Worm (Caenorhabditis elegans) whole organism, young adult: ENCODE measurements around the gene T02G5.7.
A peak's percentile ranks its signal among the peaks of the same experiment; 100 is the strongest.

Source experiments
- B0336.3 ChIP-seq: fragments of 200-800 bp; sonication (Bioruptor generic); IDR thresholded peaks from 2 replicates; pipeline ENCODE4 v1.3.6; 2022; ENCODE audit warnings: missing genetic modification characterization, missing compliant biosample characterization
- C06A6.2 ChIP-seq: fragments of 200-800 bp; sonication (Bioruptor generic); conservative IDR thresholded peaks from 2 replicates; pipeline ENCODE4 v1.3.6; 2022; ENCODE audit warnings: missing genetic modification characterization, missing compliant biosample characterization
- D2030.7 ChIP-seq: fragments of 200-800 bp; sonication (Bioruptor generic); IDR thresholded peaks from 2 replicates; pipeline ENCODE4 v1.3.6; 2022; ENCODE audit warnings: missing genetic modification reagents, missing genetic modification characterization, missing compliant biosample characterization
- F10E7.11 ChIP-seq: sonication (generic microtip); optimal IDR thresholded peaks from 2 replicates; lab custom pipeline; 2017; ENCODE audit warnings: mild to moderate bottlenecking, missing genetic modification characterization, moderate library complexity, missing compliant biosample characterization
- F23B12.7 ChIP-seq: sonication (generic microtip); optimal IDR thresholded peaks from 2 replicates; lab custom pipeline; 2017; ENCODE audit warnings: missing genetic modification characterization, mild to moderate bottlenecking, missing compliant biosample characterization, antibody characterized with exemption, moderate library complexity; ENCODE audit not compliant: insufficient read depth
- F33H1.4 ChIP-seq: fragments of 200-800 bp; sonication (Bioruptor generic); IDR thresholded peaks from 2 replicates; pipeline ENCODE4 v1.3.6; 2022; ENCODE audit warnings: missing genetic modification reagents, missing genetic modification characterization, missing compliant biosample characterization
- T07F8.4 ChIP-seq: sonication (generic microtip); optimal IDR thresholded peaks from 2 replicates; lab custom pipeline; 2016; ENCODE audit warnings: mild to moderate bottlenecking, missing genetic modification characterization, moderate library complexity, missing compliant biosample characterization
- ZK185.1 ChIP-seq: sonication (generic microtip); optimal IDR thresholded peaks from 2 replicates; lab custom pipeline; 2016; ENCODE audit warnings: mild to moderate bottlenecking, missing genetic modification characterization, missing compliant biosample characterization; ENCODE audit not compliant: poor library complexity, severe bottlenecking
- aptf-2 ChIP-seq: fragments of 200-800 bp; sonication (Bioruptor generic); conservative IDR thresholded peaks from 2 replicates; pipeline ENCODE4 v1.3.6; 2022; ENCODE audit warnings: missing genetic modification reagents, missing genetic modification characterization, missing compliant biosample characterization
- attf-3 ChIP-seq: fragments of 200-800 bp; sonication (Bioruptor generic); conservative IDR thresholded peaks from 2 replicates; pipeline ENCODE4 v1.3.6; 2022; ENCODE audit warnings: missing genetic modification reagents, missing genetic modification characterization, missing compliant biosample characterization
- attf-5 ChIP-seq: fragments of 200-800 bp; sonication (Bioruptor generic); optimal IDR thresholded peaks from 2 replicates; lab custom pipeline; 2018; ENCODE audit warnings: mild to moderate bottlenecking, missing genetic modification characterization, missing compliant biosample characterization
- cebp-1 ChIP-seq, 2 experiments: fragments of 200-800 bp in 1 of 2; sonication (Bioruptor generic) in 1 of 2; sonication (generic microtip) in 1 of 2; IDR thresholded peaks in 1 of 2; optimal IDR thresholded peaks in 1 of 2; 2 replicates each; pipeline versions ENCODE4 v1.3.6 to Lab custom; 2017 to 2022; ENCODE audit warnings: missing compliant biosample characterization in 2 of 2, missing genetic modification characterization in 2 of 2, mild to moderate bottlenecking in 1 of 2, missing genetic modification reagents in 1 of 2, moderate library complexity in 1 of 2
- cebp-2 ChIP-seq: fragments of 200-800 bp; sonication (Bioruptor generic); IDR thresholded peaks from 2 replicates; pipeline ENCODE4 v1.3.6; 2022; ENCODE audit warnings: missing genetic modification characterization, missing compliant biosample characterization
- ceh-27 ChIP-seq: fragments of 200-800 bp; sonication (Bioruptor generic); optimal IDR thresholded peaks from 2 replicates; lab custom pipeline; 2018; ENCODE audit warnings: mild to moderate bottlenecking, missing genetic modification characterization, moderate library complexity, missing compliant biosample characterization
- dox-1 ChIP-seq: fragments of 200-800 bp; sonication (Bioruptor generic); IDR thresholded peaks from 2 replicates; pipeline ENCODE4 v1.3.6; 2022; ENCODE audit warnings: missing genetic modification reagents, missing genetic modification characterization, missing compliant biosample characterization
- dpff-1 ChIP-seq: sonication (generic microtip); optimal IDR thresholded peaks from 2 replicates; lab custom pipeline; 2017; ENCODE audit warnings: mild to moderate bottlenecking, missing genetic modification characterization, missing compliant biosample characterization
- efl-1 ChIP-seq: fragments of 150-350 bp; optimal IDR thresholded peaks from 2 replicates; lab custom pipeline; 2014; ENCODE audit warnings: missing biosample characterization, missing genetic modification reagents, missing genetic modification characterization
- egl-44 ChIP-seq: fragments of 200-800 bp; sonication (Bioruptor generic); IDR thresholded peaks from 2 replicates; pipeline ENCODE4 v1.3.6; 2022; ENCODE audit warnings: missing genetic modification reagents, missing genetic modification characterization, missing compliant biosample characterization
- egrh-3 ChIP-seq: fragments of 200-800 bp; sonication (Bioruptor generic); IDR thresholded peaks from 2 replicates; pipeline ENCODE4 v1.3.6; 2022; ENCODE audit warnings: missing genetic modification reagents, missing genetic modification characterization, missing compliant biosample characterization
- hlh-26 ChIP-seq: fragments of 200-800 bp; sonication (Bioruptor generic); conservative IDR thresholded peaks from 2 replicates; pipeline ENCODE4 v1.3.6; 2022; ENCODE audit warnings: missing genetic modification reagents, missing genetic modification characterization, missing compliant biosample characterization
- hrde-1 ChIP-seq: sonication (generic microtip); optimal IDR thresholded peaks from 2 replicates; lab custom pipeline; 2016; ENCODE audit warnings: missing genetic modification characterization, mild to moderate bottlenecking, missing compliant biosample characterization, moderate library complexity, missing genotype, missing genetic modification reagents, borderline replicate concordance
- let-526 ChIP-seq: fragments of 200-800 bp; sonication (Bioruptor generic); IDR thresholded peaks from 2 replicates; pipeline ENCODE4 v1.3.6; 2022; ENCODE audit warnings: missing genetic modification reagents, missing genetic modification characterization, missing compliant biosample characterization
- lin-26 ChIP-seq: fragments of 200-800 bp; sonication (Bioruptor generic); IDR thresholded peaks from 2 replicates; pipeline ENCODE4 v1.3.6; 2022; ENCODE audit warnings: missing genetic modification reagents, missing genetic modification characterization, missing compliant biosample characterization
- lin-35 ChIP-seq, 3 experiments: fragments of 150-350 bp in 2 of 3; sonication (generic microtip) in 1 of 3; optimal IDR thresholded peaks; 2 replicates each; lab custom pipeline; 2014 to 2018; ENCODE audit warnings: missing biosample characterization in 3 of 3, missing genetic modification characterization in 3 of 3, missing genetic modification reagents in 3 of 3
- lin-40 ChIP-seq: sonication (generic microtip); optimal IDR thresholded peaks from 2 replicates; lab custom pipeline; 2016; ENCODE audit warnings: missing genetic modification characterization, mild to moderate bottlenecking, missing compliant biosample characterization, missing genotype, missing genetic modification reagents
- lin-54 ChIP-seq: fragments of 200-800 bp; sonication (Bioruptor generic); optimal IDR thresholded peaks from 2 replicates; lab custom pipeline; 2018; ENCODE audit warnings: mild to moderate bottlenecking, missing genetic modification characterization, missing compliant biosample characterization
- lsl-1 ChIP-seq: fragments of 200-800 bp; sonication (Bioruptor generic); optimal IDR thresholded peaks from 2 replicates; lab custom pipeline; 2018; ENCODE audit warnings: mild to moderate bottlenecking, missing genetic modification characterization, moderate library complexity, missing compliant biosample characterization
- madf-6 ChIP-seq: fragments of 200-800 bp; sonication (Bioruptor generic); IDR thresholded peaks from 2 replicates; pipeline ENCODE4 v1.3.6; 2022; ENCODE audit warnings: missing genetic modification reagents, missing genetic modification characterization, missing compliant biosample characterization
- mcd-1 ChIP-seq: fragments of 200-800 bp; sonication (Bioruptor generic); IDR thresholded peaks from 2 replicates; pipeline ENCODE4 v1.3.6; 2022; ENCODE audit warnings: missing genetic modification reagents, missing genetic modification characterization, missing compliant biosample characterization
- nhr-120 ChIP-seq: fragments of 200-800 bp; sonication (Bioruptor generic); IDR thresholded peaks from 2 replicates; pipeline ENCODE4 v1.3.6; 2022; ENCODE audit warnings: missing genetic modification characterization, missing compliant biosample characterization
- nhr-80 ChIP-seq: sonication (generic microtip); optimal IDR thresholded peaks from 2 replicates; lab custom pipeline; 2016; ENCODE audit warnings: missing genetic modification characterization, missing compliant biosample characterization
- pbrm-1 ChIP-seq: fragments of 200-800 bp; sonication (Bioruptor generic); IDR thresholded peaks from 2 replicates; pipeline ENCODE4 v1.3.6; 2022; ENCODE audit warnings: missing genetic modification reagents, missing genetic modification characterization, missing compliant biosample characterization
- pha-4 ChIP-seq: fragments of 150-350 bp; sonication (generic microtip); optimal IDR thresholded peaks from 2 replicates; lab custom pipeline; 2014; ENCODE audit warnings: missing biosample characterization, missing genetic modification reagents, missing genetic modification characterization
- rcor-1 ChIP-seq: fragments of 200-800 bp; sonication (Bioruptor generic); IDR thresholded peaks from 2 replicates; pipeline ENCODE4 v1.3.6; 2022; ENCODE audit warnings: missing genetic modification reagents, missing genetic modification characterization, missing compliant biosample characterization
- snpc-1.3 ChIP-seq: sonication (generic microtip); optimal IDR thresholded peaks from 2 replicates; lab custom pipeline; 2017; ENCODE audit warnings: missing genetic modification characterization, mild to moderate bottlenecking, missing compliant biosample characterization, antibody characterized with exemption, moderate library complexity, missing genotype, missing genetic modification reagents; ENCODE audit not compliant: insufficient read depth
- snpc-4 ChIP-seq, 5 experiments: fragments of 150-350 bp in 1 of 5; sonication (generic microtip) in 4 of 5; optimal IDR thresholded peaks; 2 replicates each; lab custom pipeline; 2014 to 2018; ENCODE audit warnings: missing genetic modification characterization in 5 of 5, missing biosample characterization in 3 of 5, antibody characterized with exemption in 2 of 5, mild to moderate bottlenecking in 2 of 5, missing compliant biosample characterization in 2 of 5, missing genotype in 2 of 5, moderate library complexity in 2 of 5, missing genetic modification reagents in 1 of 5
- sptf-2 ChIP-seq: fragments of 200-800 bp; sonication (Bioruptor generic); optimal IDR thresholded peaks from 2 replicates; lab custom pipeline; 2018; ENCODE audit warnings: mild to moderate bottlenecking, missing genetic modification characterization, missing compliant biosample characterization
- tbp1 ChIP-seq: fragments of 200-800 bp; sonication (Bioruptor generic); optimal IDR thresholded peaks from 2 replicates; lab custom pipeline; 2018; ENCODE audit warnings: mild to moderate bottlenecking, missing genetic modification characterization, missing compliant biosample characterization
- tbx-9 ChIP-seq: sonication (generic microtip); optimal IDR thresholded peaks from 2 replicates; lab custom pipeline; 2016; ENCODE audit warnings: borderline replicate concordance, missing genetic modification characterization, inconsistent platforms, missing compliant biosample characterization
- ztf-18 ChIP-seq: sonication (generic microtip); optimal IDR thresholded peaks from 2 replicates; lab custom pipeline; 2016; ENCODE audit warnings: missing genotype, mild to moderate bottlenecking, missing genetic modification characterization, missing compliant biosample characterization
- ztf-25 ChIP-seq: fragments of 200-800 bp; sonication (Bioruptor generic); IDR thresholded peaks from 2 replicates; pipeline ENCODE4 v1.3.6; 2022; ENCODE audit warnings: missing genetic modification reagents, missing genetic modification characterization, missing compliant biosample characterization

The T02G5.7 gene

ce11 chrII:7102288-7102687 lies 26.9 kb downstream of the T02G5.7 start:
- peak; percentile 30 for TF ChIP-seq nhr-80 (tag; lab: Kevin White, UChicago)
- TF ChIP-seq T07F8.4, result no peak

- TF ChIP-seq tbx-9 (no peak), C06A6.2 (no peak), snpc-4 (GFP tag; optimal IDR thresholded peaks at IDR 0.05; lab: Kevin White, UChicago) (no peak), snpc-4 (tag; optimal IDR thresholded peaks at IDR 0.05; lab: Kevin White, UChicago) (no peak), cebp-2 (GFP tag; lab: Robert Waterston, UW) (no peak), nhr-120 (GFP tag; lab: Robert Waterston, UW) (no peak), hlh-26 (no peak), D2030.7 (no peak)
- TF ChIP-seq, all 124 proteins: peak for 0
Observed at ce11 chrII:7103111-7103510, 27.7 kb downstream of the T02G5.7 start.

- TF ChIP-seq dpff-1 (tag; lab: Kevin White, UChicago) (no peak), lin-35 (GFP tag; optimal IDR thresholded peaks at IDR 0.05; lab: Kevin White, UChicago) (peak in 1 of 3 experiments; percentile 51), lin-54 (GFP tag; lab: Kevin White, UChicago) (peak; percentile 31), B0336.3 (GFP tag; lab: Robert Waterston, UW) (no peak), ZK185.1 (tag; lab: Kevin White, UChicago) (peak; percentile 37), cebp-1 (GFP tag; IDR thresholded peaks at IDR 0.05; lab: Robert Waterston, UW) (no peak), cebp-1 (tag; optimal IDR thresholded peaks at IDR 0.05; lab: Kevin White, UChicago) (peak; percentile 43), lin-40 (tag; lab: Kevin White, UChicago) (peak; percentile 25), pbrm-1 (GFP tag; lab: Robert Waterston, UW) (0 out of 2 replicates have a peak, but pooled peaks have one; percentile 17), F33H1.4 (GFP tag; lab: Robert Waterston, UW) (peak; percentile 57), ztf-18 (tag; lab: Kevin White, UChicago) (peak; percentile 43), F10E7.11 (tag; lab: Kevin White, UChicago) (no peak), egl-44 (no peak), rcor-1 (no peak), snpc-4 (GFP tag; optimal IDR thresholded peaks at IDR 0.05; lab: Kevin White, UChicago) (no peak), snpc-4 (tag; optimal IDR thresholded peaks at IDR 0.05; lab: Kevin White, UChicago) (peak in 3 of 4 experiments; percentile 33 to 65 (median 33)), dox-1 (GFP tag; lab: Robert Waterston, UW) (0 out of 2 replicates have a peak, but pooled peaks have one; percentile 16), attf-3 (GFP tag; lab: Robert Waterston, UW) (peak; percentile 99), sptf-2 (GFP tag; lab: Kevin White, UChicago) (no peak), ztf-25 (GFP tag; lab: Robert Waterston, UW) (no peak), pha-4 (tag; lab: Kevin White, UChicago) (peak; percentile 76), efl-1 (GFP tag; lab: Kevin White, UChicago) (peak; percentile 18), hrde-1 (tag; lab: Kevin White, UChicago) (no peak), attf-5 (GFP tag; lab: Kevin White, UChicago) (peak; percentile 72), let-526 (GFP tag; lab: Robert Waterston, UW) (no peak), madf-6 (0 out of 2 replicates have a peak, but pooled peaks have one; percentile 12), ceh-27 (GFP tag; lab: Kevin White, UChicago) (peak; percentile 25), aptf-2 (0 out of 2 replicates have a peak, but pooled peaks have one; percentile 33), nhr-80 (tag; lab: Kevin White, UChicago) (peak; percentile 48), lsl-1 (GFP tag; lab: Kevin White, UChicago) (peak; percentile 73), egrh-3 (GFP tag; lab: Robert Waterston, UW) (no peak), tbp1 (GFP tag; lab: Kevin White, UChicago) (peak; percentile 29), snpc-1.3 (tag; lab: Kevin White, UChicago) (peak; percentile 59), F23B12.7 (tag; lab: Kevin White, UChicago) (peak; percentile 89), mcd-1 (peak; percentile 50), lin-26 (GFP tag; lab: Robert Waterston, UW) (no peak)
Observed at ce11 chrII:7104794-7105613, 29.6 kb downstream of the T02G5.7 start, which contains the start of the genes farl-11 and rpl-33. TSS of gene farl-11 (minus strand) at chrII:7105035. TSS of gene rpl-33 (plus strand) at chrII:7105563.
